Worm (Caenorhabditis elegans) whole organism, early embryonic: ENCODE measurements around the gene R08A2.1.

Source experiments
- flt-1 ChIP-seq: fragments of 200-800 bp; sonication (Bioruptor generic); IDR thresholded peaks from 2 replicates; pipeline ENCODE4 v1.3.6; 2022; ENCODE audit warnings: missing genetic modification characterization, missing compliant biosample characterization
- tbx-37 ChIP-seq: fragments of 200-800 bp; sonication (Bioruptor generic); conservative IDR thresholded peaks from 2 replicates; pipeline ENCODE4 v1.3.6; 2022; ENCODE audit warnings: missing genetic modification reagents, missing genetic modification characterization, missing compliant biosample characterization

ce11 chrV:14748608-14749137, 29.3 kb upstream of the R08A2.1 start, which contains the start of the genes lipl-8 and Y50E8A.22:
- TF ChIP-seq tbx-37 (no peak), flt-1 (GFP tag; lab: Robert Waterston, UW) (no peak)
